Worm (Caenorhabditis elegans): Measurements from ENCODE around the gene C50E3.6.
A peak's percentile ranks its signal among the peaks of the same experiment; 100 is the strongest.

The C50E3.6 gene

DNA sequence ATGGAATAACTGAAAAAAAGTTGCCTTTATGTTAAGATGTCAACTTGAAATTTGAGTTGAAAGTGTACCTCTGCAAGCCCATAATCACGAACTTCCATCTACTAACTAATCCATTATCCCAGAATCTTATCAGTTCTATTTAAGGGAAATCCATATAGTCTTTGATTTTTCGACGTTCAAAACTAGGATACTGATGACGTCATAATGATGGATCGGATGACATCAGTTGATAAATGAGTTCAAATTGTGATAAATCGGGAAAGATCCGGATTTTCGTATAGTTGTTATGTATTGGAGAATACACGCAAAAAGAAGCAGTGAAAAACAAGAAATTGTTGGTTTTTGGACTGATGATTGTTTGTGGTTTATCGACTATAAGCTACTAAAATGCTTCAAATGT is 46.6 kb downstream of the C50E3.6 start:
- no peak for TF ChIP-seq lin-35 (GFP tag; optimal IDR thresholded peaks at IDR 0.05)
- TF ChIP-seq F16B12.6 (tag; optimal IDR thresholded peaks at IDR 0.05) = no peak
- TF ChIP-seq pqm-1 (tag; optimal IDR thresholded peaks at IDR 0.05) = no peak
- peak; percentile 10 for TF ChIP-seq blmp-1 (tag; optimal IDR thresholded peaks at IDR 0.05)

ce11 chrV:7539015-7539414 is 51.3 kb downstream of the C50E3.6 start, which contains the start of gene srh-268:
Gene srh-268, plus strand, starts transcription at chrV:7539315.
- TF ChIP-seq mef-2 (tag; optimal IDR thresholded peaks at IDR 0.05) (no peak), mep-1 (tag; optimal IDR thresholded peaks at IDR 0.05) (no peak), isw-1 (GFP tag; IDR thresholded peaks at IDR 0.05) (no peak)
